Worm (Caenorhabditis elegans) whole organism, L4/young adult: ENCODE measurements around the gene F21D5.4.
"Not testable (repeated sequence)": the region's sequence is repeated elsewhere in the genome, so short reads cannot be mapped to it uniquely, and the experiment has no call there.

Experiments
- W03F9.2 ChIP-seq: fragments of 150-350 bp; optimal IDR thresholded peaks from 2 replicates; lab custom pipeline; 2014; ENCODE audit warnings: missing biosample characterization, missing genetic modification characterization
- dao-5 ChIP-seq: sonication (generic microtip); optimal IDR thresholded peaks from 2 replicates; lab custom pipeline; 2016; ENCODE audit warnings: missing genotype, missing genetic modification characterization, moderate library complexity, missing compliant biosample characterization
- him-1 ChIP-seq: sonication (generic microtip); optimal IDR thresholded peaks from 2 replicates; lab custom pipeline; 2016; ENCODE audit warnings: missing genotype, missing genetic modification reagents, missing genetic modification characterization, missing compliant biosample characterization

F21D5.4 gene

DNA sequence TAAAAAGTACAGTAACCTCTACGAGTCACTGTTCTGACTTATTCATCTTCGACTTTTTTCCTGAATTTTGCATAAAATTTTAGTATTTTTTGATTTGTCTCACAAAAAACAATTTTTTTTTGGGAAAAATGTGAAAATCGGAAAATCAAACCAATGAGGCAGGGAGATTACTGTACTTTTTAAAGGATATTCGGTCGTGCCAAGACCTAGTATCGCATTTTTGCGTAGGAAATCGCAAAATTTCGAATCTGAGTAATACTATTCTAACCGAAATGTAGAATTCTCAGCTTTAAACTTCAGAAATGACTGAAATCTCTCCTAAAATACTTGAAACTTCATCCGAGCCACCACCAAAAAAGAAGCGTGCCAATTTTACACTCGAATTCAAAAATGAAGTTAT is at the start of gene F21D5.4:
Gene F21D5.4, plus strand, starts transcription at position 301 of the 400 bp plus-strand sequence.
- TF ChIP-seq W03F9.2 (tag; lab: Kevin White, UChicago) (no peak), him-1 (no peak), dao-5 (tag; lab: Kevin White, UChicago) (no peak)

ce11 chrIV:8691486-8691885 is 46.4 kb upstream of the F21D5.4 start, which contains the start of the genes hst-1 and ints-6:
TSS of gene hst-1 (minus strand) at chrIV:8691513.
TSS of gene ints-6 (plus strand) at chrIV:8691745.
- TF ChIP-seq W03F9.2 (tag; lab: Kevin White, UChicago) (peak; percentile 65), him-1 (no peak)

DNA sequence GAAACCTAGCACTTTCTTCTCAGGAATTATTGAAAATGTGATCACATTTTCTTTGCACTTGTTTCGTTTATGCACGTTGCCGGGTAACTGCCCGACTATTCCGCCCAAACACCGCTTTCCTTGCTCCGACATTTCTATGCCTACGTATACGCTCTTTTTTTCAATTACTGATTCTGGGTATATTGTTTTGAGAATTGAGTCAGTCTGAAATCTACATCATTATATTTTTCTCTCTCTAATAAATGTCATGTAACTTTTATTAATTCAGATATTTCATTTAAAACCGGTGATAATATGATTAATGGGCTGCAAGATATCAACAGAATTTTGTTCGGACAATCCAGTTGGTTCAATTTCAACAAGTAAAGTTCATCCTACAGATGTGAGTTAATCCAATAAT is 40.5 kb upstream of the F21D5.4 start, which contains the start of gene ttll-11:
Gene ttll-11, plus strand, starts transcription at position 301 of the 400 bp plus-strand sequence.
- TF ChIP-seq W03F9.2 (tag; lab: Kevin White, UChicago), result no peak
- TF ChIP-seq him-1, result no peak
- TF ChIP-seq dao-5 (tag; lab: Kevin White, UChicago), result no peak

- TF ChIP-seq W03F9.2 (tag; lab: Kevin White, UChicago) (no peak), dao-5 (tag; lab: Kevin White, UChicago) (no peak), him-1 (no peak)
Observed at ce11 chrIV:8705504-8705903, 32.4 kb upstream of the F21D5.4 start, which contains the start of gene H23L24.4. TSS of gene H23L24.4 (minus strand) at chrIV:8705604.

DNA sequence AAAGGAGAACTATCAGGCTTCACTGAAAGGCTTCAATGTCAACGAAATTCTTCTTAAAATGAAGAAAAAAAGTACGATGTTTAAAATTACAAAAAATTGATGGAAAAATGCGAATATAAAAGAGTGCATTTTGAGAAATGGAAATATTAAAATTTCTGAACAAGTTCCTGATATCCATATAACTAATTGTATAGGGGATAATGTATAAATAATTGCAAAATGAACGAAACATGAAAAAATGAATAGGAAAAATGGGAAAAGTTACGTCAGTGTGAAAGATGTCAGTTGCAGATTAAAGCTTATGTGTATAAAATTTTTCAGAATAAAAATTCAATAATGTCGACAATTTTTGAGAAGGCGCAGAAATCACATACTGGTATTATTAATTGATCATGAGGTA is 29.8 kb upstream of the F21D5.4 start:
- TF ChIP-seq him-1 (no peak), W03F9.2 (tag; lab: Kevin White, UChicago) (no peak), dao-5 (tag; lab: Kevin White, UChicago) (no peak)

ce11 chrIV:8715032-8715431 is 22.9 kb upstream of the F21D5.4 start, which contains the start of the genes parg-2 and ipla-5:
TSS of gene parg-2 (minus strand) at chrIV:8715132.
TSS of gene ipla-5 (plus strand) at chrIV:8715247.
- TF ChIP-seq him-1; W03F9.2 (tag; lab: Kevin White, UChicago); dao-5 (tag; lab: Kevin White, UChicago): not testable (repeated sequence)

DNA sequence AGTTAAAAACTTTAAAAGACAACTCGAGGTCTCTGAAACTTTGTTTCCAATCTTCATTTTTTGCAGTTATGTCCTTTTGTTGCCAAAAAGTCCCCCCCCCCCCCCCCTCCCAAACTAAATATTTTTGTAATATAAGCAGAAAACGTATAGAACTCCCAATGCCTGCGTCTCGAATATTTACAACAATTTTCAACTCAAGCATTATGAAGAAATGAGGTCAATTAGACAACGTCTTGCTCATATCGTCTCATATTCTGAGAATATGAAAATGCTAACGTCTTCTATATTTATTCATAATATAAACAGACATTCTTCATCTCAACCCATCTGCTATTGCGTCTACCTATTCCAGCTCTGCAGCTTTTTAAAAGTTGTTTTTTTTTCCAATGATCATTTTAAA is 19.7 kb upstream of the F21D5.4 start, which contains the start of gene H23L24.1:
Gene H23L24.1, plus strand, starts transcription at position 301 of the 400 bp plus-strand sequence.
- TF ChIP-seq him-1 (no peak), dao-5 (tag; lab: Kevin White, UChicago) (no peak), W03F9.2 (tag; lab: Kevin White, UChicago) (no peak)

DNA sequence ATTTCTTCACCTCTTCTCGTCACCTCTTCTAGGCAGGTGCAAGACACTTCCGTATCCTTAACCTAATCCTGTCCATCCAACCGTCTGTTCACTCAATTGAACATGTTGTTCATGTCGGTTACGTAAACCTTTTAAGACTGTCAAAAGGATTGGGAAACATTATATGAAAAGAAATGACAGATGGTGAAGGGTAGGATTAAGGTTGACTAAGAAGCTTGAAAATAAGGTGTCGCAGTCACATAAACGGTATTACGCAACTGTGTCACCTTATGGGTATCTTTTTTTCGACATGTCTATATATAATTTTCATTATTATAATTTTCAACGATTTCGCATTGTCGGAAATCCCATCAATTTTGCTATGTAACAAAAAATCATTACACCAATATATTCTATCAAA is 15.1 kb upstream of the F21D5.4 start:
- TF ChIP-seq W03F9.2 (tag; lab: Kevin White, UChicago), result no peak
- no peak for TF ChIP-seq him-1
- no peak for TF ChIP-seq dao-5 (tag; lab: Kevin White, UChicago)

- no peak for TF ChIP-seq W03F9.2 (tag; lab: Kevin White, UChicago)
- no peak for TF ChIP-seq him-1
- no peak for TF ChIP-seq dao-5 (tag; lab: Kevin White, UChicago)
Observed at ce11 chrIV:8723720-8724119, 14.2 kb upstream of the F21D5.4 start, which contains the start of gene F21D5.9. TSS of gene F21D5.9 (plus strand) at chrIV:8724020.

- TF ChIP-seq dao-5 (tag; lab: Kevin White, UChicago), result no peak
- TF ChIP-seq him-1, result no peak
- no peak for TF ChIP-seq W03F9.2 (tag; lab: Kevin White, UChicago)
Observed at ce11 chrIV:8724907-8725306, 13.0 kb upstream of the F21D5.4 start.

ce11 chrIV:8725345-8725744 is 12.5 kb upstream of the F21D5.4 start, which contains the start of gene pgm-3:
TSS of gene pgm-3 (plus strand) at chrIV:8725722.
- TF ChIP-seq W03F9.2 (tag; lab: Kevin White, UChicago) (no peak), him-1 (no peak), dao-5 (tag; lab: Kevin White, UChicago) (no peak)

DNA sequence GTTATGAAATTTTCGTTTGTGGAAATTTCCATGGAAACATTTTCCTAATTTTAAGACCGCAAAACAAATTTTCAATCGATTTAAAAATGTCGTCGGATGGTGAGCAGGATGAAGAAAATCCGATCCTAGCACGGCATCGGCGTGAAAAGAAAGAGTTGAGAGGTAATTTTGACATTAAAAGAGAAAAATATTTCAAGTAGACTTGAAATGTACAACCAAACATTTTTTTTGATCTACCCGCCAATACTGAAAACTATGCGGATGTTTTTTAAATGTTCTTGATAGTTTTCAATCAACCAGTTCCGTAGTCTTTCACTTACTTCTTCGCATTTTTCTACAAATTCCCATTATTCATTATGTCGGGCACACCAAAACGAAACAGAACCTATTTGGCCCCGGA is 9.8 kb upstream of the F21D5.4 start, which contains the start of gene otub-3:
Gene otub-3, plus strand, starts transcription at position 56 of the 400 bp plus-strand sequence.
- TF ChIP-seq him-1 (no peak), W03F9.2 (tag; lab: Kevin White, UChicago) (no peak), dao-5 (tag; lab: Kevin White, UChicago) (no peak)

DNA sequence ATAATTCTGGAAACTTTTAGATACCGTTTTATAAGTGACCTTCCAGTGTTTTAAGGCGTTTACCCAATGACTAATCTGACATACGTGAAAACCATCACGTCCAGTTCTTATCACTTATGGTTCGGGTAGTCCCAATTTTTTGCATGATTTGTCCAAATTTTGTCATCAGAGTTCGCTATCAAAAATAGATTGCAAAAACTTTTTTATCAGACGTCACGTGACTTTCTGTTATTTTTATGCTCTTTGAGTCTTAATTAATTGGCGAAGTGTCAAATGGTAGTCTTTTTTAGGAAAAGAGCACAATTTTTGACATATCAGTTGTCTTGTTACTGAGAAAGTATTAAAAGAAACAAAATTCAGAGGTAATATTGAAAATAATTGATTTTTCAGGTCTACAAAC is 8.3 kb upstream of the F21D5.4 start:
- TF ChIP-seq dao-5 (tag; lab: Kevin White, UChicago), result no peak
- no peak for TF ChIP-seq him-1

- TF ChIP-seq him-1 (no peak), W03F9.2 (tag; lab: Kevin White, UChicago) (no peak), dao-5 (tag; lab: Kevin White, UChicago) (no peak)
Observed at ce11 chrIV:8730469-8730868, 7.4 kb upstream of the F21D5.4 start, which contains the start of gene F21D5.3. TSS of gene F21D5.3 (plus strand) at chrIV:8730815.

DNA sequence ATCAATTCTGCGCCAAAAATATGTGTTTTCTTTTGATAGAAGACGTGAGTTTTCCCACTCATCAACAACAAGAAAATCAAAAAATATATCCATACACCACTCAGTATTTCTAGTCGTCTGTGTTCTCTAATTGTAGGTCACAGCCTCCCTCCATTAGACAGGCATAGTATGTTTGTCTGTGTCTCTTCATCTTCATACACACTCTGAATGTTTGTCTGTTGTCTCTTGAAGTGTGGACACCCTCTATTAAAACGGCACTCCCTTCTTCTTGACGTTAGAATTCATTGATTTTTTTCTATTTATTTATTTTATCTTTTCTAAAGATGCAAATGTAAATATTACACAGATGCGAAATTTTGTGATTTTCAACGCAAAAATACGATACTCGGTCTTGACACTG is 533 bp upstream of the F21D5.4 start:
- TF ChIP-seq dao-5 (tag; lab: Kevin White, UChicago) (no peak), W03F9.2 (tag; lab: Kevin White, UChicago) (peak; percentile 10), him-1 (no peak)
